Worm (Caenorhabditis elegans) whole organism, L4 larva: ENCODE measurements around the gene let-92.

Experiments used
- F26F4.8 ChIP-seq: fragments of 200-800 bp; sonication (Bioruptor generic); conservative IDR thresholded peaks from 2 replicates; pipeline ENCODE4 v1.3.6; 2022; ENCODE audit warnings: missing genetic modification characterization, missing compliant biosample characterization
- Y48G9A.11 ChIP-seq: fragments of 200-800 bp; sonication (Bioruptor generic); IDR thresholded peaks from 2 replicates; pipeline ENCODE4 v1.3.6; 2022; ENCODE audit warnings: missing genetic modification reagents, missing genetic modification characterization, missing compliant biosample characterization
- egl-27 ChIP-seq: sonication (generic microtip); optimal IDR thresholded peaks from 3 replicates; lab custom pipeline; 2017; ENCODE audit warnings: missing biosample characterization, missing genetic modification reagents, missing genetic modification characterization
- jun-1 ChIP-seq: fragments of 150-350 bp; optimal IDR thresholded peaks from 2 replicates; lab custom pipeline; 2014; ENCODE audit warnings: missing biosample characterization, missing genetic modification reagents, missing genetic modification characterization
- lin-39 ChIP-seq: fragments of 150-350 bp; optimal IDR thresholded peaks from 2 replicates; lab custom pipeline; 2014; ENCODE audit warnings: missing biosample characterization, missing genetic modification reagents, missing genetic modification characterization
- nhr-11 ChIP-seq: fragments of 150-350 bp; optimal IDR thresholded peaks from 2 replicates; lab custom pipeline; 2014; ENCODE audit warnings: missing biosample characterization, missing genetic modification characterization
- nhr-76 ChIP-seq: fragments of 150-350 bp; optimal IDR thresholded peaks from 2 replicates; lab custom pipeline; 2014; ENCODE audit warnings: missing biosample characterization, missing genetic modification characterization
- pha-4 ChIP-seq, 2 experiments: fragments of 150-350 bp in 1 of 2; fragments of 200-800 bp in 1 of 2; sonication (Bioruptor generic) in 1 of 2; IDR thresholded peaks in 1 of 2; optimal IDR thresholded peaks in 1 of 2; 2 replicates each; pipeline versions ENCODE4 v1.3.6 to Lab custom; 2014 to 2022; ENCODE audit warnings: missing genetic modification characterization in 2 of 2, missing genetic modification reagents in 2 of 2, missing biosample characterization in 1 of 2, missing compliant biosample characterization in 1 of 2
- snpc-1.2 ChIP-seq: fragments of 200-800 bp; sonication (Bioruptor generic); IDR thresholded peaks from 2 replicates; pipeline ENCODE4 v1.3.6; 2022; ENCODE audit warnings: missing genetic modification reagents, missing genetic modification characterization, missing compliant biosample characterization
- unc-39 ChIP-seq: sonication (generic microtip); optimal IDR thresholded peaks from 2 replicates; lab custom pipeline; 2017; ENCODE audit warnings: missing biosample characterization, missing genetic modification characterization

DNA sequence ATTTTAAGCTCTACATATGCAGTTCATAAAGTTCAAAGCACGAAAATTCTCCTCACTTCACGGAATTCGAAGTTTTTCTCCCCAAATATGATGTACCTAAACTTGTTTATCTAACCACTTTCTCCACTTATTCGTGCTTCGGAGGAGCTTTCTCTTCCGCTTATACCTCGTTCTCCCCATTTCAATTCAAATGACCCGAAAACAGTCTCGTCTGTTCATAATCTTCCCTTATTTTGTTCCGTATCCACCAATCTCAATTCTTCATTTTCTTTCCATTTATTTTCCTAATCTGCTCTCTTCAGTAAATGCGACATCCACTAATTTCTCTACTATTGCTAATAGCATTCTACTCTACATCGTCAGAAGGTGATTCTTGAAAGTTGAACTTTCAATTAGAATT is 27.1 kb downstream of the let-92 start, which contains the start of gene let-653:
- TF ChIP-seq unc-39 (tag; lab: Kevin White, UChicago) (no peak), egl-27 (tag; lab: Kevin White, UChicago) (no peak), nhr-76 (tag; lab: Kevin White, UChicago) (no peak), jun-1 (tag; lab: Kevin White, UChicago) (no peak), Y48G9A.11 (GFP tag; lab: Robert Waterston, UW) (no peak), pha-4 (GFP tag; IDR thresholded peaks at IDR 0.05; lab: Robert Waterston, UW) (no peak), pha-4 (tag; optimal IDR thresholded peaks at IDR 0.05; lab: Kevin White, UChicago) (no peak), lin-39 (tag; lab: Kevin White, UChicago) (no peak), F26F4.8 (no peak), snpc-1.2 (GFP tag; lab: Robert Waterston, UW) (no peak), nhr-11 (tag; lab: Kevin White, UChicago) (no peak)
